Fruit fly (Drosophila melanogaster) whole organism, prepupa: ENCODE data around the gene Samuel.

ENCODE experiments used
- Blimp-1 ChIP-seq: fragments of 200-800 bp; sonication (Bioruptor generic); optimal IDR thresholded peaks from 3 replicates; lab custom pipeline; 2017; ENCODE audit warnings: missing biosample characterization, missing genetic modification characterization, mild to moderate bottlenecking, moderate library complexity, missing genetic modification reagents
- CG10631 ChIP-seq: fragments of 200-800 bp; sonication (Bioruptor generic); optimal IDR thresholded peaks from 2 replicates; lab custom pipeline; 2016; ENCODE audit warnings: missing biosample characterization, missing genetic modification characterization
- CG11294 ChIP-seq: fragments of 200-800 bp; sonication (Bioruptor generic); IDR thresholded peaks from 2 replicates; pipeline ENCODE4 v1.3.6; 2022; ENCODE audit warnings: missing biosample characterization, missing genetic modification characterization
- CG11762 ChIP-seq: fragments of 200-800 bp; sonication (Bioruptor generic); optimal IDR thresholded peaks from 3 replicates; lab custom pipeline; 2016; ENCODE audit warnings: missing biosample characterization, missing genetic modification characterization; ENCODE audit not compliant: insufficient read depth
- CG11902 ChIP-seq: fragments of 200-800 bp; sonication (Bioruptor generic); optimal IDR thresholded peaks from 3 replicates; lab custom pipeline; 2016; ENCODE audit warnings: missing biosample characterization, missing genetic modification characterization
- CG15336 ChIP-seq: fragments of 200-800 bp; sonication (Bioruptor generic); IDR thresholded peaks from 2 replicates; pipeline ENCODE4 v1.3.6; 2022; ENCODE audit warnings: missing biosample characterization, missing genetic modification characterization
- CG16779 ChIP-seq: fragments of 200-800 bp; sonication (Bioruptor generic); optimal IDR thresholded peaks from 3 replicates; lab custom pipeline; 2017; ENCODE audit warnings: missing biosample characterization, mild to moderate bottlenecking, missing genetic modification characterization
- CG3032 ChIP-seq: fragments of 200-800 bp; optimal IDR thresholded peaks from 2 replicates; lab custom pipeline; 2019; ENCODE audit warnings: missing biosample characterization, mild to moderate bottlenecking, missing genetic modification characterization, moderate library complexity
- CG31627 ChIP-seq: fragments of 200-800 bp; sonication (Bioruptor generic); optimal IDR thresholded peaks from 3 replicates; lab custom pipeline; 2016; ENCODE audit warnings: missing biosample characterization, missing genetic modification characterization
- CG32006 ChIP-seq: fragments of 200-800 bp; sonication (Bioruptor generic); optimal IDR thresholded peaks from 3 replicates; lab custom pipeline; 2017; ENCODE audit warnings: missing biosample characterization, mild to moderate bottlenecking, missing genetic modification characterization
- CG3919 ChIP-seq: fragments of 200-800 bp; sonication (Bioruptor generic); optimal IDR thresholded peaks from 3 replicates; lab custom pipeline; 2016; ENCODE audit warnings: missing biosample characterization, missing genetic modification characterization
- CG6276 ChIP-seq: fragments of 200-800 bp; sonication (Bioruptor generic); optimal IDR thresholded peaks from 2 replicates; lab custom pipeline; 2017; ENCODE audit warnings: missing biosample characterization, mild to moderate bottlenecking, missing genetic modification characterization
- CG6808 ChIP-seq: fragments of 200-800 bp; sonication (Bioruptor generic); optimal IDR thresholded peaks from 3 replicates; lab custom pipeline; 2017; ENCODE audit warnings: missing biosample characterization, missing genetic modification characterization, mild to moderate bottlenecking, moderate library complexity, missing genetic modification reagents
- CG6854 ChIP-seq: fragments of 200-800 bp; sonication (Bioruptor generic); optimal IDR thresholded peaks from 2 replicates; lab custom pipeline; 2017; ENCODE audit warnings: missing biosample characterization, mild to moderate bottlenecking, missing genetic modification characterization
- CG7368 ChIP-seq: fragments of 200-800 bp; sonication (Bioruptor generic); optimal IDR thresholded peaks from 3 replicates; lab custom pipeline; 2016; ENCODE audit warnings: missing biosample characterization, missing genetic modification characterization
- CG8119 ChIP-seq: fragments of 200-800 bp; sonication (Bioruptor generic); IDR thresholded peaks from 3 replicates; pipeline ENCODE4 v1.3.6; 2022; ENCODE audit warnings: missing biosample characterization, missing genetic modification characterization
- CG8319 ChIP-seq: fragments of 200-800 bp; sonication (Bioruptor generic); optimal IDR thresholded peaks from 3 replicates; lab custom pipeline; 2016; ENCODE audit warnings: missing biosample characterization, missing genetic modification characterization
- CG8632 ChIP-seq: fragments of 200-800 bp; sonication (Bioruptor generic); optimal IDR thresholded peaks from 3 replicates; lab custom pipeline; 2016; ENCODE audit warnings: missing biosample characterization, missing genetic modification characterization
- Eip75B ChIP-seq: fragments of 200-800 bp; sonication (Bioruptor generic); optimal IDR thresholded peaks from 3 replicates; lab custom pipeline; 2016; ENCODE audit warnings: missing biosample characterization, missing genetic modification characterization
- Eip78C ChIP-seq: fragments of 200-800 bp; sonication (Bioruptor generic); peaks from one replicate; lab custom pipeline; 2016; ENCODE audit warnings: missing biosample characterization, missing genetic modification characterization
- Eip93F ChIP-seq: fragments of 200-800 bp; sonication (Bioruptor generic); optimal IDR thresholded peaks from 2 replicates; lab custom pipeline; 2016; ENCODE audit warnings: missing biosample characterization, mild to moderate bottlenecking, missing genetic modification characterization
- Ets96B ChIP-seq: fragments of 200-800 bp; optimal IDR thresholded peaks from 2 replicates; lab custom pipeline; 2019; ENCODE audit warnings: missing biosample characterization, mild to moderate bottlenecking, missing genetic modification characterization, moderate library complexity
- Hr38 ChIP-seq: sonication (Bioruptor generic); optimal IDR thresholded peaks from 2 replicates; lab custom pipeline; 2016; ENCODE audit warnings: missing biosample characterization, missing genetic modification characterization
- Hr4 ChIP-seq: fragments of 200-800 bp; sonication (Bioruptor generic); optimal IDR thresholded peaks from 3 replicates; lab custom pipeline; 2016; ENCODE audit warnings: missing biosample characterization, missing genetic modification characterization
- Lpt ChIP-seq: fragments of 200-800 bp; sonication (Bioruptor generic); optimal IDR thresholded peaks from 3 replicates; lab custom pipeline; 2016; ENCODE audit warnings: missing biosample characterization, missing genetic modification characterization
- Met ChIP-seq: fragments of 200-800 bp; sonication (Bioruptor generic); optimal IDR thresholded peaks from 3 replicates; lab custom pipeline; 2016; ENCODE audit warnings: missing biosample characterization, missing genetic modification characterization
- OdsH ChIP-seq: fragments of 200-800 bp; sonication (Bioruptor generic); optimal IDR thresholded peaks from 3 replicates; lab custom pipeline; 2016; ENCODE audit warnings: missing biosample characterization, missing genetic modification characterization
- Smox ChIP-seq: fragments of 200-800 bp; sonication (Bioruptor generic); optimal IDR thresholded peaks from 3 replicates; lab custom pipeline; 2016; ENCODE audit warnings: missing biosample characterization, missing genetic modification characterization
- Sox102F ChIP-seq: fragments of 200-800 bp; sonication (Bioruptor generic); optimal IDR thresholded peaks from 2 replicates; lab custom pipeline; 2016; ENCODE audit warnings: missing biosample characterization, mild to moderate bottlenecking, missing genetic modification characterization
- Sox14 ChIP-seq: fragments of 200-800 bp; sonication (Bioruptor generic); optimal IDR thresholded peaks from 3 replicates; lab custom pipeline; 2016; ENCODE audit warnings: missing biosample characterization, missing genetic modification characterization
- Sox15 ChIP-seq: fragments of 200-800 bp; sonication (Bioruptor generic); optimal IDR thresholded peaks from 3 replicates; lab custom pipeline; 2016; ENCODE audit warnings: missing biosample characterization, missing genetic modification characterization
- achi ChIP-seq: fragments of 200-800 bp; sonication (Bioruptor generic); optimal IDR thresholded peaks from 3 replicates; lab custom pipeline; 2016; ENCODE audit warnings: missing biosample characterization, missing genetic modification characterization
- acj6 ChIP-seq: fragments of 200-800 bp; sonication (Bioruptor generic); optimal IDR thresholded peaks from 3 replicates; lab custom pipeline; 2016; ENCODE audit warnings: missing biosample characterization, missing genetic modification characterization
- cyc ChIP-seq: fragments of 200-800 bp; sonication (Bioruptor generic); optimal IDR thresholded peaks from 3 replicates; lab custom pipeline; 2016; ENCODE audit warnings: missing biosample characterization, missing genetic modification characterization
- dac ChIP-seq: fragments of 200-800 bp; sonication (Bioruptor generic); optimal IDR thresholded peaks from 2 replicates; lab custom pipeline; 2017; ENCODE audit warnings: missing biosample characterization, mild to moderate bottlenecking, missing genetic modification characterization
- eg ChIP-seq: fragments of 200-800 bp; sonication (Bioruptor generic); IDR thresholded peaks from 3 replicates; pipeline ENCODE4 v1.3.6; 2022; ENCODE audit warnings: missing biosample characterization, missing genetic modification characterization
- esn ChIP-seq: fragments of 200-800 bp; sonication (Bioruptor generic); optimal IDR thresholded peaks from 2 replicates; lab custom pipeline; 2016; ENCODE audit warnings: missing biosample characterization, mild to moderate bottlenecking, missing genetic modification characterization, moderate library complexity
- fd59A ChIP-seq: fragments of 200-800 bp; sonication (Bioruptor generic); optimal IDR thresholded peaks from 2 replicates; lab custom pipeline; 2017; ENCODE audit warnings: missing biosample characterization, mild to moderate bottlenecking, missing genetic modification characterization, missing genetic modification reagents
- fd85E ChIP-seq: fragments of 200-800 bp; sonication (Bioruptor generic); optimal IDR thresholded peaks from 3 replicates; lab custom pipeline; 2016; ENCODE audit warnings: missing biosample characterization, missing genetic modification characterization
- fkh ChIP-seq: fragments of 200-800 bp; sonication (Bioruptor generic); optimal IDR thresholded peaks from 3 replicates; lab custom pipeline; 2017; ENCODE audit warnings: missing biosample characterization, mild to moderate bottlenecking, missing genetic modification characterization, moderate library complexity
- net ChIP-seq: fragments of 200-800 bp; sonication (Bioruptor generic); optimal IDR thresholded peaks from 3 replicates; lab custom pipeline; 2016; ENCODE audit warnings: missing biosample characterization, missing genetic modification characterization
- pdm3 ChIP-seq: fragments of 200-800 bp; sonication (Bioruptor generic); optimal IDR thresholded peaks from 3 replicates; lab custom pipeline; 2016; ENCODE audit warnings: missing biosample characterization, missing genetic modification characterization
- salr ChIP-seq, 2 experiments: fragments of 200-800 bp; sonication (Bioruptor generic); optimal IDR thresholded peaks; 3 replicates each; lab custom pipeline; 2016 to 2018; ENCODE audit warnings: missing biosample characterization in 2 of 2, missing genetic modification characterization in 2 of 2, mild to moderate bottlenecking in 1 of 2
- ss ChIP-seq, 2 experiments: fragments of 200-800 bp; sonication (Bioruptor generic); optimal IDR thresholded peaks; 2 replicates in 1 of 2; 3 replicates in 1 of 2; lab custom pipeline; 2017 to 2018; ENCODE audit warnings: mild to moderate bottlenecking in 2 of 2, missing biosample characterization in 2 of 2, missing genetic modification characterization in 2 of 2, moderate library complexity in 1 of 2
- svp ChIP-seq: fragments of 200-800 bp; sonication (Bioruptor generic); peaks from one replicate; lab custom pipeline; 2016; ENCODE audit warnings: missing biosample characterization, missing genetic modification characterization
- vri ChIP-seq: fragments of 200-800 bp; sonication (Bioruptor generic); optimal IDR thresholded peaks from 3 replicates; lab custom pipeline; 2016; ENCODE audit warnings: missing biosample characterization, mild to moderate bottlenecking, missing genetic modification characterization

Gene Samuel

dm6 chr2L:11073947-11074346, 7.1 kb upstream of the Samuel start (continued):
- TF ChIP-seq CG8632 (peak; percentile 10), pdm3 (GFP tag; lab: Kevin White, UChicago) (peak; percentile 52), ss (GFP tag; optimal IDR thresholded peaks at IDR 0.05; lab: Kevin White, UChicago) (no peak), cyc (GFP tag; lab: Kevin White, UChicago) (no peak), dac (no peak), CG3032 (tag; lab: Kevin White, UChicago) (peak; percentile 22), Hr38 (GFP tag; lab: Kevin White, UChicago) (no peak), Eip78C (GFP tag; lab: Kevin White, UChicago) (peak; percentile 84), Ets96B (peak; percentile 48), CG7368 (GFP tag; lab: Kevin White, UChicago) (no peak), Eip75B (peak; percentile 34), achi (peak; percentile 45), CG16779 (tag; lab: Kevin White, UChicago) (no peak), CG6276 (GFP tag; lab: Kevin White, UChicago) (peak; percentile 29), CG11294 (GFP tag; lab: Robert Waterston, UW) (no peak), CG6854 (GFP tag; lab: Kevin White, UChicago) (no peak), svp (GFP tag; lab: Kevin White, UChicago) (peak; percentile 36), Sox15 (GFP tag; lab: Kevin White, UChicago) (no peak), esn (GFP tag; lab: Kevin White, UChicago) (peak; percentile 23), net (peak; percentile 32), OdsH (GFP tag; lab: Kevin White, UChicago) (peak; percentile 42), eg (no peak; the same call in 2 of the 3 replicates), salr (GFP tag; optimal IDR thresholded peaks at IDR 0.05; lab: Kevin White, UChicago) (peak in 1 of 2 experiments; percentile 56), fd59A (GFP tag; lab: Kevin White, UChicago) (peak; percentile 46), Lpt (GFP tag; lab: Kevin White, UChicago) (peak; percentile 2)

dm6 chr2L:11072880-11073279, 6.1 kb upstream of the Samuel start:
- peak; percentile 41 for TF ChIP-seq CG32006
- TF ChIP-seq CG10631 (GFP tag; lab: Kevin White, UChicago), result peak; percentile 23
- no peak for TF ChIP-seq Sox102F (GFP tag; lab: Kevin White, UChicago)
- peak; percentile 48 for TF ChIP-seq Hr4 (GFP tag; lab: Kevin White, UChicago)
- peak; percentile 5 for TF ChIP-seq achi
- TF ChIP-seq CG15336 (GFP tag; lab: Robert Waterston, UW), result peak; percentile 29; the same call in 1 of the 2 replicates
- no peak for TF ChIP-seq salr (GFP tag; optimal IDR thresholded peaks at IDR 0.05; lab: Kevin White, UChicago)
- peak; percentile 7 for TF ChIP-seq OdsH (GFP tag; lab: Kevin White, UChicago)
- no peak for TF ChIP-seq CG8119
- peak; percentile 24 for TF ChIP-seq Ets96B
- TF ChIP-seq svp (GFP tag; lab: Kevin White, UChicago), result peak; percentile 10
- TF ChIP-seq Eip78C (GFP tag; lab: Kevin White, UChicago), result peak; percentile 78
- peak; percentile 17 for TF ChIP-seq CG3032 (tag; lab: Kevin White, UChicago)
- peak; percentile 35 for TF ChIP-seq Lpt (GFP tag; lab: Kevin White, UChicago)

- TF ChIP-seq CG3919 (GFP tag; lab: Kevin White, UChicago) (peak; percentile 77), pdm3 (GFP tag; lab: Kevin White, UChicago) (peak; percentile 70), CG11902 (no peak), acj6 (GFP tag; lab: Kevin White, UChicago) (peak; percentile 68), vri (GFP tag; lab: Kevin White, UChicago) (peak; percentile 71), CG11762 (GFP tag; lab: Kevin White, UChicago) (peak; percentile 17), Eip78C (GFP tag; lab: Kevin White, UChicago) (peak; percentile 85), CG32006 (peak; percentile 53), fkh (no peak), Met (GFP tag; lab: Kevin White, UChicago) (peak; percentile 82), esn (GFP tag; lab: Kevin White, UChicago) (peak; percentile 82), Hr4 (GFP tag; lab: Kevin White, UChicago) (peak; percentile 47), CG6808 (GFP tag; lab: Kevin White, UChicago) (peak; percentile 81), CG11294 (GFP tag; lab: Robert Waterston, UW) (no peak), eg (0 out of 3 replicates have a peak, but pooled peaks have one; percentile 27), CG8319 (peak; percentile 28), Ets96B (peak; percentile 77), CG31627 (GFP tag; lab: Kevin White, UChicago) (peak; percentile 82), Lpt (GFP tag; lab: Kevin White, UChicago) (no peak), Sox14 (GFP tag; lab: Kevin White, UChicago) (peak; percentile 85), Blimp-1 (no peak), fd85E (GFP tag; lab: Kevin White, UChicago) (no peak), Smox (GFP tag; lab: Kevin White, UChicago) (peak; percentile 76), Eip93F (peak; percentile 23), net (peak; percentile 39), CG8632 (peak; percentile 46), Sox102F (GFP tag; lab: Kevin White, UChicago) (peak; percentile 77), CG6854 (GFP tag; lab: Kevin White, UChicago) (no peak)
Measured at dm6 chr2L:11072250-11072649, 5.5 kb upstream of the Samuel start.
